Fruit fly (Drosophila melanogaster): ENCODE results near the gene emc.
A peak's percentile ranks its signal among the peaks of the same experiment; 100 is the strongest.

The emc gene

dm6 chr3L:784111-784960 lies 35.1 kb downstream of the emc start (continued):
- TF ChIP-seq CG6689 (GFP tag; IDR thresholded peaks at IDR 0.05) (peak; percentile 60), her (GFP tag; optimal IDR thresholded peaks at IDR 0.05) (peak; percentile 68), Poxn (GFP tag; IDR thresholded peaks at IDR 0.05) (0 out of 2 replicates have a peak, but pooled peaks have one; percentile 18), Stat92E (GFP tag; optimal IDR thresholded peaks at IDR 0.05) (no peak), CG31441 (GFP tag; IDR thresholded peaks at IDR 0.05) (peak; percentile 72), salm (tag; optimal IDR thresholded peaks at IDR 0.05) (no peak), CG11247 (GFP tag; IDR thresholded peaks at IDR 0.05) (peak; percentile 65; the same call in 1 of the 2 replicates), hbn (GFP tag; IDR thresholded peaks at IDR 0.05; ENCODE audit: partially characterized antibody) (no peak), so (GFP tag; IDR thresholded peaks at IDR 0.05) (peak; percentile 71; the same call in 1 of the 3 replicates), tgo (GFP tag; IDR thresholded peaks at IDR 0.05) (peak; percentile 69), fu2 (GFP tag; optimal IDR thresholded peaks at IDR 0.05) (peak; percentile 61), CG1832 (GFP tag; optimal IDR thresholded peaks at IDR 0.05) (no peak), ara (GFP tag; IDR thresholded peaks at IDR 0.05) (peak; percentile 72), mld (GFP tag; IDR thresholded peaks at IDR 0.05; ENCODE audit: partially characterized antibody) (no peak), CG9876 (GFP tag; optimal IDR thresholded peaks at IDR 0.05) (peak; percentile 18), Vsx1 (GFP tag; optimal IDR thresholded peaks at IDR 0.05) (no peak), Mrtf (GFP tag; IDR thresholded peaks at IDR 0.05) (peak; percentile 70; the same call in 2 of the 3 replicates), CG9727 (GFP tag; optimal IDR thresholded peaks at IDR 0.05) (peak; percentile 54), tup (GFP tag; optimal IDR thresholded peaks at IDR 0.05) (no peak), Ada2b (GFP tag; IDR thresholded peaks at IDR 0.05) (peak; percentile 73), CG6683 (GFP tag; optimal IDR thresholded peaks at IDR 0.05) (peak; percentile 9), CG16815 (GFP tag; optimal IDR thresholded peaks at IDR 0.05) (peak; percentile 45), CG2889 (GFP tag; IDR thresholded peaks at IDR 0.05) (peak; percentile 69; the same call in 2 of the 3 replicates), CG3726 (GFP tag; IDR thresholded peaks at IDR 0.05) (peak; percentile 74), CkIIα-i1 (GFP tag; IDR thresholded peaks at IDR 0.05) (no peak), CG4360 (GFP tag; IDR thresholded peaks at IDR 0.05) (no peak), Drgx (GFP tag; IDR thresholded peaks at IDR 0.05) (peak; percentile 88), stwl (tag; optimal IDR thresholded peaks at IDR 0.05) (no peak), CG7928 (GFP tag; optimal IDR thresholded peaks at IDR 0.05) (no peak), CG34422 (GFP tag; IDR thresholded peaks at IDR 0.05) (no peak; the same call in 2 of the 3 replicates), Dip2 (GFP tag; IDR thresholded peaks at IDR 0.05) (0 out of 2 replicates have a peak, but pooled peaks have one; percentile 25), chinmo (GFP tag; IDR thresholded peaks at IDR 0.05; ENCODE audit: partially characterized antibody) (0 out of 4 replicates have a peak, but pooled peaks have one; percentile 44), CG11696 (GFP tag; IDR thresholded peaks at IDR 0.05) (no peak), Mad (GFP tag; optimal IDR thresholded peaks at IDR 0.05) (peak; percentile 58), esg (GFP tag; conservative IDR thresholded peaks at IDR 0.05) (peak; percentile 68), CG4730 (GFP tag; IDR thresholded peaks at IDR 0.05) (peak; percentile 42), Eip74EF (GFP tag; optimal IDR thresholded peaks at IDR 0.05) (no peak), CG3995 (GFP tag; optimal IDR thresholded peaks at IDR 0.05) (peak; percentile 33), zfh2 (GFP tag; optimal IDR thresholded peaks at IDR 0.05) (peak; percentile 71), tna (GFP tag; IDR thresholded peaks at IDR 0.05; ENCODE audit: partially characterized antibody) (no peak), CG33557 (GFP tag; optimal IDR thresholded peaks at IDR 0.05) (no peak), CG15514 (GFP tag; optimal IDR thresholded peaks at IDR 0.05) (peak; percentile 38), Bdp1 (GFP tag; optimal IDR thresholded peaks at IDR 0.05) (peak; percentile 34), al (GFP tag; IDR thresholded peaks at IDR 0.05) (peak; percentile 60; the same call in 1 of the 2 replicates), CG4854 (GFP tag; optimal IDR thresholded peaks at IDR 0.05) (peak; percentile 39), vfl (GFP tag; optimal IDR thresholded peaks at IDR 0.05) (peak; percentile 36), grau (tag; optimal IDR thresholded peaks at IDR 0.05) (peak; percentile 72), zen2 (GFP tag; IDR thresholded peaks at IDR 0.05; ENCODE audit: partially characterized antibody) (no peak)
